Fruit fly (Drosophila melanogaster) whole organism: ENCODE results near the gene CG34334.

Experiments
- CG8478 ChIP-seq: fragments of >200 bp; optimal IDR thresholded peaks from 2 replicates; lab custom pipeline; 2018; ENCODE audit warnings: inconsistent platforms
- Dll ChIP-seq: fragments of >200 bp; optimal IDR thresholded peaks from 2 replicates; lab custom pipeline; 2017
- EcR ChIP-seq, 2 experiments: fragments of >200 bp; optimal IDR thresholded peaks; 2 replicates each; lab custom pipeline; 2017; ENCODE audit warnings: missing biosample characterization in 2 of 2, missing genetic modification characterization in 2 of 2, missing genetic modification reagents in 2 of 2
- pan ChIP-seq: fragments of >200 bp; optimal IDR thresholded peaks from 2 replicates; lab custom pipeline; 2017
- psq ChIP-seq: fragments of >200 bp; optimal IDR thresholded peaks from 2 replicates; lab custom pipeline; 2017
- usp ChIP-seq: fragments of >200 bp; optimal IDR thresholded peaks from 2 replicates; lab custom pipeline; 2017; ENCODE audit warnings: missing biosample characterization, missing genetic modification characterization, mixed read lengths

CG34334 gene

DNA sequence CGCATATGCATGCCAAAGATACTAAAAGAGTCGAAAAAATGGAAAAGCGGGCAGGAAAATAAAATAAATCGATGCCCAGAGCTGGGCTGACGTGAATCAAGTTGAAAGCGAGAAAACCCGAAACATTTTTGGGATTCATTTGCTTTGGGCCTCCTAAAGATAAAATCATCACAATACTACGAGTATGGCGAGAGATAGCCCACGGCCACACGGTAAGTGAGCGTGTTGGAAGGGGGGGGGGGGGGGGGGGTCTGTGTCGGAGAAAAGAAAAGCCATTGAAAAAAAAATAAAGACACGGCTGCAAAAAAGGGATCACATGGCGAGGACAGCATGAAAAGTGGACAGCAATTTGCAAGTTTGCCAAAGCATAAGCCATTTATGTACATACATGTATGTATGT is 14.5 kb upstream of the CG34334 start:
- TF ChIP-seq psq (lab: Kevin White, UChicago) (no peak), usp (GFP tag; lab: Kevin White, UChicago) (no peak), EcR (GFP tag; optimal IDR thresholded peaks at IDR 0.05; lab: Kevin White, UChicago) (no peak)

DNA sequence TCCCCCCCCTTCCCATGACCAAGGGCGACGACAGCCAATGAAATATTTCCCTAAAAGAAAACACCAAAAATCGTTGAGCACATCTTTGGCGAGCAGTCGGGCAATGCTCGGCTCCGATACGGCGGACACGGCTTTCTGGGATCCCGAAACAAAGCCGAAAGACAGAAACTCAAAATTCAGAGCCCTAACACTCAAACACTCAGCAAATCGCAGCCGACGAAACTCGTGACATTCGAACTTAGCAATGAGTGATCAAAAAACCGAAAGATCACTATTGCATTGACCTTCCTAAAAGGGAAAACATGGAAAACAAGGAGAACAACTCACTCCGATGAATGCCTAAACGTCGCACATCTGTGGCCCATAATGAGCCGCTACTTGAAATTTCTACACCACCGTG is 13.3 kb upstream of the CG34334 start:
- no peak for TF ChIP-seq pan (lab: Kevin White, UChicago)
- no peak for TF ChIP-seq psq (lab: Kevin White, UChicago)
- no peak for TF ChIP-seq CG8478 (lab: Kevin White, UChicago)
- TF ChIP-seq EcR (GFP tag; optimal IDR thresholded peaks at IDR 0.05; lab: Kevin White, UChicago): no peak
- no peak for TF ChIP-seq Dll
- no peak for TF ChIP-seq usp (GFP tag; lab: Kevin White, UChicago)

DNA sequence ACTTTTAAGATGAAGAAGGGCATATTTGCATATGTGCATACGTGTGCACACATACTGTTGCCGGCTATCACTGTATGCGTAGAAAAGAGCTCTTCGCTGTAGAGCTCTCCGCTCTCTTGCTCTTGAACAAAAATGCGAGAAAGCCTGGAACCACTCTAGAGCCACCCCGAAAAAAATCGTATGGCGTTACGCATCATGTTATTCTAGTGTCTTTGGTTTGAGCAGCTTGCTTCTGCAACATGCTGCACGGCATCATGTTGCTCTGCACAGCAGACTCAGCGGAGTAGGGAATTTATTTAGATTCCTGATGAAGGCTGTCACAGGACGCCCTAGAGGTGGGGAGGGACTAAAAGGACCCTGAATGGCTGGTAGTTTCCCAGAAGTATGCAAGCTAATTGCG is 45.3 kb downstream of the CG34334 start:
- TF ChIP-seq CG8478 (lab: Kevin White, UChicago) (no peak), Dll (no peak), EcR (GFP tag; optimal IDR thresholded peaks at IDR 0.05; lab: Kevin White, UChicago) (no peak), psq (lab: Kevin White, UChicago) (no peak), usp (GFP tag; lab: Kevin White, UChicago) (no peak), pan (lab: Kevin White, UChicago) (no peak)
